Fruit fly (Drosophila melanogaster) whole organism, prepupa: Measurements from ENCODE around the gene CG44094.

Experiments
- Blimp-1 ChIP-seq: fragments of 200-800 bp; sonication (Bioruptor generic); optimal IDR thresholded peaks from 3 replicates; lab custom pipeline; 2017; ENCODE audit warnings: missing biosample characterization, missing genetic modification characterization, mild to moderate bottlenecking, moderate library complexity, missing genetic modification reagents
- CG10669 ChIP-seq: fragments of 200-800 bp; sonication (Bioruptor generic); optimal IDR thresholded peaks from 3 replicates; lab custom pipeline; 2018; ENCODE audit warnings: missing biosample characterization, mild to moderate bottlenecking, missing genetic modification characterization, moderate library complexity
- CG11294 ChIP-seq: fragments of 200-800 bp; sonication (Bioruptor generic); IDR thresholded peaks from 2 replicates; pipeline ENCODE4 v1.3.6; 2022; ENCODE audit warnings: missing biosample characterization, missing genetic modification characterization
- CG11762 ChIP-seq: fragments of 200-800 bp; sonication (Bioruptor generic); optimal IDR thresholded peaks from 3 replicates; lab custom pipeline; 2016; ENCODE audit warnings: missing biosample characterization, missing genetic modification characterization; ENCODE audit not compliant: insufficient read depth
- CG15336 ChIP-seq: fragments of 200-800 bp; sonication (Bioruptor generic); IDR thresholded peaks from 2 replicates; pipeline ENCODE4 v1.3.6; 2022; ENCODE audit warnings: missing biosample characterization, missing genetic modification characterization
- CG1621 ChIP-seq: fragments of 200-800 bp; sonication (Bioruptor generic); optimal IDR thresholded peaks from 3 replicates; lab custom pipeline; 2018; ENCODE audit warnings: missing biosample characterization, mild to moderate bottlenecking, missing genetic modification characterization
- CG16779 ChIP-seq: fragments of 200-800 bp; sonication (Bioruptor generic); optimal IDR thresholded peaks from 3 replicates; lab custom pipeline; 2017; ENCODE audit warnings: missing biosample characterization, mild to moderate bottlenecking, missing genetic modification characterization
- CG3032 ChIP-seq: fragments of 200-800 bp; optimal IDR thresholded peaks from 2 replicates; lab custom pipeline; 2019; ENCODE audit warnings: missing biosample characterization, mild to moderate bottlenecking, missing genetic modification characterization, moderate library complexity
- CG31627 ChIP-seq: fragments of 200-800 bp; sonication (Bioruptor generic); optimal IDR thresholded peaks from 3 replicates; lab custom pipeline; 2016; ENCODE audit warnings: missing biosample characterization, missing genetic modification characterization
- CG3919 ChIP-seq: fragments of 200-800 bp; sonication (Bioruptor generic); optimal IDR thresholded peaks from 3 replicates; lab custom pipeline; 2016; ENCODE audit warnings: missing biosample characterization, missing genetic modification characterization
- CG4318 ChIP-seq: fragments of 200-800 bp; sonication (Bioruptor generic); optimal IDR thresholded peaks from 3 replicates; lab custom pipeline; 2017; ENCODE audit warnings: missing biosample characterization, mild to moderate bottlenecking, missing genetic modification characterization
- CG6163 ChIP-seq: fragments of 200-800 bp; sonication (Bioruptor generic); IDR thresholded peaks from 3 replicates; pipeline ENCODE4 v1.3.6; 2022; ENCODE audit warnings: missing biosample characterization, missing genetic modification characterization
- CG8319 ChIP-seq: fragments of 200-800 bp; sonication (Bioruptor generic); optimal IDR thresholded peaks from 3 replicates; lab custom pipeline; 2016; ENCODE audit warnings: missing biosample characterization, missing genetic modification characterization
- CG8632 ChIP-seq: fragments of 200-800 bp; sonication (Bioruptor generic); optimal IDR thresholded peaks from 3 replicates; lab custom pipeline; 2016; ENCODE audit warnings: missing biosample characterization, missing genetic modification characterization
- CG9139 ChIP-seq: fragments of 200-800 bp; sonication (Bioruptor generic); optimal IDR thresholded peaks from 3 replicates; lab custom pipeline; 2017; ENCODE audit warnings: missing biosample characterization, mild to moderate bottlenecking, missing genetic modification characterization
- Eip75B ChIP-seq: fragments of 200-800 bp; sonication (Bioruptor generic); optimal IDR thresholded peaks from 3 replicates; lab custom pipeline; 2016; ENCODE audit warnings: missing biosample characterization, missing genetic modification characterization
- Eip78C ChIP-seq: fragments of 200-800 bp; sonication (Bioruptor generic); peaks from one replicate; lab custom pipeline; 2016; ENCODE audit warnings: missing biosample characterization, missing genetic modification characterization
- Eip93F ChIP-seq: fragments of 200-800 bp; sonication (Bioruptor generic); optimal IDR thresholded peaks from 2 replicates; lab custom pipeline; 2016; ENCODE audit warnings: missing biosample characterization, mild to moderate bottlenecking, missing genetic modification characterization
- Ets21C ChIP-seq: fragments of 200-800 bp; sonication (Bioruptor generic); optimal IDR thresholded peaks from 3 replicates; lab custom pipeline; 2016; ENCODE audit warnings: missing biosample characterization, missing genetic modification characterization
- Ets96B ChIP-seq: fragments of 200-800 bp; optimal IDR thresholded peaks from 2 replicates; lab custom pipeline; 2019; ENCODE audit warnings: missing biosample characterization, mild to moderate bottlenecking, missing genetic modification characterization, moderate library complexity
- Hr38 ChIP-seq: sonication (Bioruptor generic); optimal IDR thresholded peaks from 2 replicates; lab custom pipeline; 2016; ENCODE audit warnings: missing biosample characterization, missing genetic modification characterization
- Hr39 ChIP-seq: fragments of 200-800 bp; sonication (Bioruptor generic); optimal IDR thresholded peaks from 2 replicates; lab custom pipeline; 2016; ENCODE audit warnings: missing biosample characterization, missing genetic modification characterization
- Met ChIP-seq: fragments of 200-800 bp; sonication (Bioruptor generic); optimal IDR thresholded peaks from 3 replicates; lab custom pipeline; 2016; ENCODE audit warnings: missing biosample characterization, missing genetic modification characterization
- OdsH ChIP-seq: fragments of 200-800 bp; sonication (Bioruptor generic); optimal IDR thresholded peaks from 3 replicates; lab custom pipeline; 2016; ENCODE audit warnings: missing biosample characterization, missing genetic modification characterization
- Sox14 ChIP-seq: fragments of 200-800 bp; sonication (Bioruptor generic); optimal IDR thresholded peaks from 3 replicates; lab custom pipeline; 2016; ENCODE audit warnings: missing biosample characterization, missing genetic modification characterization
- Sox15 ChIP-seq: fragments of 200-800 bp; sonication (Bioruptor generic); optimal IDR thresholded peaks from 3 replicates; lab custom pipeline; 2016; ENCODE audit warnings: missing biosample characterization, missing genetic modification characterization
- achi ChIP-seq: fragments of 200-800 bp; sonication (Bioruptor generic); optimal IDR thresholded peaks from 3 replicates; lab custom pipeline; 2016; ENCODE audit warnings: missing biosample characterization, missing genetic modification characterization
- acj6 ChIP-seq: fragments of 200-800 bp; sonication (Bioruptor generic); optimal IDR thresholded peaks from 3 replicates; lab custom pipeline; 2016; ENCODE audit warnings: missing biosample characterization, missing genetic modification characterization
- cyc ChIP-seq: fragments of 200-800 bp; sonication (Bioruptor generic); optimal IDR thresholded peaks from 3 replicates; lab custom pipeline; 2016; ENCODE audit warnings: missing biosample characterization, missing genetic modification characterization
- dsx ChIP-seq: fragments of 200-800 bp; optimal IDR thresholded peaks from 3 replicates; lab custom pipeline; 2019; ENCODE audit warnings: missing biosample characterization, mild to moderate bottlenecking, missing genetic modification characterization, moderate library complexity; ENCODE audit not compliant: poor library complexity, severe bottlenecking
- eg ChIP-seq: fragments of 200-800 bp; sonication (Bioruptor generic); IDR thresholded peaks from 3 replicates; pipeline ENCODE4 v1.3.6; 2022; ENCODE audit warnings: missing biosample characterization, missing genetic modification characterization
- esn ChIP-seq: fragments of 200-800 bp; sonication (Bioruptor generic); optimal IDR thresholded peaks from 2 replicates; lab custom pipeline; 2016; ENCODE audit warnings: missing biosample characterization, mild to moderate bottlenecking, missing genetic modification characterization, moderate library complexity
- fd59A ChIP-seq: fragments of 200-800 bp; sonication (Bioruptor generic); optimal IDR thresholded peaks from 2 replicates; lab custom pipeline; 2017; ENCODE audit warnings: missing biosample characterization, mild to moderate bottlenecking, missing genetic modification characterization, missing genetic modification reagents
- fkh ChIP-seq: fragments of 200-800 bp; sonication (Bioruptor generic); optimal IDR thresholded peaks from 3 replicates; lab custom pipeline; 2017; ENCODE audit warnings: missing biosample characterization, mild to moderate bottlenecking, missing genetic modification characterization, moderate library complexity
- lz ChIP-seq: fragments of 200-800 bp; sonication (Bioruptor generic); optimal IDR thresholded peaks from 3 replicates; lab custom pipeline; 2016; ENCODE audit warnings: missing biosample characterization, missing genetic modification characterization
- net ChIP-seq: fragments of 200-800 bp; sonication (Bioruptor generic); optimal IDR thresholded peaks from 3 replicates; lab custom pipeline; 2016; ENCODE audit warnings: missing biosample characterization, missing genetic modification characterization
- pdm3 ChIP-seq: fragments of 200-800 bp; sonication (Bioruptor generic); optimal IDR thresholded peaks from 3 replicates; lab custom pipeline; 2016; ENCODE audit warnings: missing biosample characterization, missing genetic modification characterization
- ss ChIP-seq, 2 experiments: fragments of 200-800 bp; sonication (Bioruptor generic); optimal IDR thresholded peaks; 2 replicates in 1 of 2; 3 replicates in 1 of 2; lab custom pipeline; 2017 to 2018; ENCODE audit warnings: mild to moderate bottlenecking in 2 of 2, missing biosample characterization in 2 of 2, missing genetic modification characterization in 2 of 2, moderate library complexity in 1 of 2
- svp ChIP-seq: fragments of 200-800 bp; sonication (Bioruptor generic); peaks from one replicate; lab custom pipeline; 2016; ENCODE audit warnings: missing biosample characterization, missing genetic modification characterization
- topi ChIP-seq: fragments of 200-800 bp; sonication (Bioruptor generic); optimal IDR thresholded peaks from 3 replicates; lab custom pipeline; 2016; ENCODE audit warnings: missing biosample characterization, missing genetic modification characterization

CG44094 gene

dm6 chr3R:14589483-14589882, 13.1 kb upstream of the CG44094 start (continued):
- TF ChIP-seq Blimp-1 (GFP tag; lab: Kevin White, UChicago): no peak

DNA sequence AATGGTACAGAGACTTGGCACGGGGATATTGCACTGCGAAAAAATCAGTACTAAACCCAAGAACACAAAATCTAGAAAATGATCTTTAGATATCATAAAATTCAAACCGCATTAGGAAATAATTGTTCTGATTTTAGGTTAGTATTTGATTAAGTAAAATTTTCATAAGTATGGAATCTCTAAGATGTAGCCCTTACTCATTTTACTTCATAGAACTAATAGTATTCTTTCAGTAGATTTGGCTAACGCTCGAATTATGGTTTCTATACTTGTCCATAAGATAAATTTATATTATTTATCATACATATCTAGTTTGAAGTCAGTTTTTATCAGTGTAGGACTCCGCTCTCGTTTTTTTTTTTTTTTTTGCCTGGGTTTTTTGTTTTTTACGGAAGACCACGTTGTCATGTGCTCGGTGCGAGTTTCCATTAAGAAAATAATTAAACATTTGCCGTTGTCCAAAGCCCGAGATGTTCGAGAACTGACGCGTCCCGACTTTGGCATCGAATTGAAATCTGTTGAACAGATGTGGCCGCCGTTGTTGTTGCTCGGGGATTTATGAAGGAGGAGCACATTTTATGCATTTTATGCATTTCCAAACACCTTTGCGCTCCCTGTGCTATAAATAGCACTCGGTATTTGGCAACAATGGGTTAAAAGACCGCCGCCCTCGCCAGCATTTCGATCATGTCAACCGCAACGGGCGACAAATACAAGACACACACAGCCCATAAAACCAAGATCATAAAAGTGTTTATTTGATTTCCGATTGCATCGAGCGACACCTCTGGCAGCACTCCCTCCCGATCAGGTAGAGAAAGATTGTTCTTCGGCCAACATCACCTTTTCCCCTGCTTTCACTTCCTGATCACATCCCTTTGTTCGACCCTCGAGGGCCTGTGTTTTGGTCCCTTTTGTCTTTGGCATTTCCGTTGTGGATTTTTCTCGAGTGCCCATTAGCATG, 10.4 kb upstream of the CG44094 start:
- no peak for TF ChIP-seq CG8632 (GFP tag; lab: Kevin White, UChicago)
- TF ChIP-seq Eip93F (GFP tag; lab: Kevin White, UChicago): no peak
- peak; percentile 57 for TF ChIP-seq svp (GFP tag; lab: Kevin White, UChicago)
- TF ChIP-seq fkh (GFP tag; lab: Kevin White, UChicago): no peak
- TF ChIP-seq Eip78C (GFP tag; lab: Kevin White, UChicago): peak; percentile 61
- peak; percentile 20 for TF ChIP-seq dsx (GFP tag; lab: Kevin White, UChicago)
- TF ChIP-seq CG11294: no peak
- TF ChIP-seq CG3032: peak; percentile 20
- TF ChIP-seq lz (GFP tag; lab: Kevin White, UChicago): no peak
- no peak for TF ChIP-seq CG9139 (GFP tag; lab: Kevin White, UChicago)

dm6 chr3R:14580045-14580579, 3.7 kb upstream of the CG44094 start:
- TF ChIP-seq acj6 (GFP tag; lab: Kevin White, UChicago) (no peak), Met (GFP tag; lab: Kevin White, UChicago) (no peak), svp (GFP tag; lab: Kevin White, UChicago) (no peak), Eip93F (GFP tag; lab: Kevin White, UChicago) (no peak)
- TF ChIP-seq, all 60 proteins: peak for 0

DNA sequence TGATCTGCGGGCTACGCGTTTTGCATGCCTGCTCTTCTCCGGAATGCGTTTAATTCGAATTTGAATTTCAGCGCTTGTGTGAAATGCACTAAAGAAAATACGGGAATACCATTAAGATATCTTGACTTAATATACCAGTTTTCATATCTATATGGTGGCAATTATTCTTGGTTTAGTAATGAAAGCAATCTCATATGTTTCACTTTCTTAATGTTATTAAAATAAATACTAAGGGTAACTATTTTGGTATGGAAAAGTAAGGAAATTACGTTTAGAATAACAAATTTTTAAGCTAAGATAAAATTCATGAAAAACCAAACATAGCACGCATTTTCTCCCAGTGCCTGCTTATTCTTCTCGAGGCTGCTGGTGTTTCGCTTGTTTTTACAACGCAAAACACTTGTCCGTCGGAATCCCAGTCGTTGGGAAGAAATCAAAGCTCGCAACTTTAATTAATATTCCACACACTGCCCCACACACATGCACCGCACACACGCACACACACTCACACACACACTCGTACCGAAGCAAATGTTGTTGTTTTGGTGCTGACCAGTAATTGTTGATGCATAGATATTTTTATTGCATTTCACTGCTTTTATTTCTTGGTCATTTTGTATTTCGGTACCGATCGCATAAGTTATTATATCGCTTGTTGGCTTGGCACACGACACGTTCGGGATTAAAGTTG, 1.5 kb upstream of the CG44094 start:
- TF ChIP-seq CG16779 (tag; lab: Kevin White, UChicago) (no peak), Hr39 (GFP tag; lab: Kevin White, UChicago) (peak; percentile 33), CG31627 (GFP tag; lab: Kevin White, UChicago) (peak; percentile 28), Eip75B (GFP tag; lab: Kevin White, UChicago) (peak; percentile 18), CG11762 (GFP tag; lab: Kevin White, UChicago) (no peak), CG11294 (no peak), Sox15 (GFP tag; lab: Kevin White, UChicago) (no peak), cyc (GFP tag; lab: Kevin White, UChicago) (peak; percentile 25), CG1621 (tag; lab: Kevin White, UChicago) (no peak), CG15336 (peak; percentile 42; the same call in 1 of the 2 replicates), Ets96B (tag; lab: Kevin White, UChicago) (peak; percentile 37), CG8319 (GFP tag; lab: Kevin White, UChicago) (no peak), eg (GFP tag; lab: Robert Waterston, UW) (0 out of 3 replicates have a peak, but pooled peaks have one; percentile 16), net (GFP tag; lab: Kevin White, UChicago) (no peak), CG6163 (GFP tag; lab: Robert Waterston, UW) (no peak), svp (GFP tag; lab: Kevin White, UChicago) (peak; percentile 72), Sox14 (GFP tag; lab: Kevin White, UChicago) (peak; percentile 11), Ets21C (GFP tag; lab: Kevin White, UChicago) (no peak), CG10669 (GFP tag; lab: Kevin White, UChicago) (no peak), achi (GFP tag; lab: Kevin White, UChicago) (peak; percentile 26), CG4318 (GFP tag; lab: Kevin White, UChicago) (no peak), Eip78C (GFP tag; lab: Kevin White, UChicago) (peak; percentile 77), fd59A (GFP tag; lab: Kevin White, UChicago) (no peak), pdm3 (GFP tag; lab: Kevin White, UChicago) (peak; percentile 41), CG9139 (GFP tag; lab: Kevin White, UChicago) (no peak), CG3032 (peak; percentile 48), topi (GFP tag; lab: Kevin White, UChicago) (peak; percentile 35), Blimp-1 (GFP tag; lab: Kevin White, UChicago) (no peak), Met (GFP tag; lab: Kevin White, UChicago) (peak; percentile 37), ss (GFP tag; optimal IDR thresholded peaks at IDR 0.05; lab: Kevin White, UChicago) (no peak), OdsH (GFP tag; lab: Kevin White, UChicago) (peak; percentile 35), CG3919 (GFP tag; lab: Kevin White, UChicago) (no peak), dsx (GFP tag; lab: Kevin White, UChicago) (peak; percentile 26), Hr38 (GFP tag; lab: Kevin White, UChicago) (no peak), esn (GFP tag; lab: Kevin White, UChicago) (peak; percentile 29)
